Worm (Caenorhabditis elegans) whole organism, L4 larva: Measurements from ENCODE around the gene srg-21.

ENCODE experiments used
- F44E2.7 ChIP-seq: fragments of 200-800 bp; sonication (Bioruptor generic); IDR thresholded peaks from 2 replicates; pipeline ENCODE4 v2.1.2; 2022; ENCODE audit warnings: missing genetic modification characterization, missing compliant biosample characterization
- Y48G9A.11 ChIP-seq: fragments of 200-800 bp; sonication (Bioruptor generic); IDR thresholded peaks from 2 replicates; pipeline ENCODE4 v1.3.6; 2022; ENCODE audit warnings: missing genetic modification reagents, missing genetic modification characterization, missing compliant biosample characterization
- aha-1 ChIP-seq: fragments of 150-350 bp; peaks from one replicate; lab custom pipeline; 2014; ENCODE audit warnings: missing biosample characterization, missing genetic modification characterization
- arid-1 ChIP-seq: fragments of 200-800 bp; sonication (Bioruptor generic); conservative IDR thresholded peaks from 2 replicates; pipeline ENCODE4 v1.3.6; 2022; ENCODE audit warnings: missing genetic modification reagents, missing genetic modification characterization, missing compliant biosample characterization
- ceh-28 ChIP-seq: fragments of 150-350 bp; optimal IDR thresholded peaks from 2 replicates; lab custom pipeline; 2014; ENCODE audit warnings: missing biosample characterization, missing genetic modification reagents, missing genetic modification characterization
- ceh-82 ChIP-seq: sonication (generic microtip); optimal IDR thresholded peaks from 2 replicates; lab custom pipeline; 2017; ENCODE audit warnings: missing biosample characterization, missing genetic modification characterization
- cey-2 ChIP-seq: sonication (generic microtip); optimal IDR thresholded peaks from 3 replicates; lab custom pipeline; 2017; ENCODE audit warnings: missing genetic modification characterization, mild to moderate bottlenecking, missing compliant biosample characterization, antibody characterized with exemption, borderline replicate concordance; ENCODE audit not compliant: insufficient read depth
- dmd-8 ChIP-seq: fragments of 200-800 bp; sonication (Bioruptor generic); IDR thresholded peaks from 2 replicates; pipeline ENCODE4 v1.3.6; 2022; ENCODE audit warnings: missing genetic modification characterization, missing compliant biosample characterization
- gei-8 ChIP-seq: fragments of 200-800 bp; sonication (Bioruptor generic); optimal IDR thresholded peaks from 2 replicates; lab custom pipeline; 2018; ENCODE audit warnings: mild to moderate bottlenecking, missing genetic modification characterization, missing compliant biosample characterization
- hif-1 ChIP-seq, 2 experiments: sonication (generic microtip); optimal IDR thresholded peaks; 2 replicates each; lab custom pipeline; 2016 to 2017; ENCODE audit warnings: missing compliant biosample characterization in 2 of 2, missing genetic modification characterization in 2 of 2, missing genetic modification reagents in 2 of 2, missing genotype in 2 of 2, mild to moderate bottlenecking in 1 of 2
- hlh-11 ChIP-seq: fragments of 200-800 bp; sonication (Bioruptor generic); optimal IDR thresholded peaks from 2 replicates; lab custom pipeline; 2018; ENCODE audit warnings: mild to moderate bottlenecking, missing genetic modification characterization, missing compliant biosample characterization
- lin-1 ChIP-seq: fragments of 200-800 bp; sonication (Bioruptor generic); IDR thresholded peaks from 2 replicates; pipeline ENCODE4 v1.3.6; 2022; ENCODE audit warnings: missing genetic modification reagents, missing genetic modification characterization, missing compliant biosample characterization
- lir-3 ChIP-seq: sonication (generic microtip); optimal IDR thresholded peaks from 2 replicates; lab custom pipeline; 2016; ENCODE audit warnings: mild to moderate bottlenecking, missing genetic modification characterization, missing compliant biosample characterization
- mes-2 ChIP-seq: sonication (generic microtip); optimal IDR thresholded peaks from 2 replicates; lab custom pipeline; 2016; ENCODE audit warnings: missing genotype, mild to moderate bottlenecking, missing genetic modification characterization, missing compliant biosample characterization; ENCODE audit not compliant: poor library complexity, severe bottlenecking
- mxl-2 ChIP-seq: fragments of 200-800 bp; sonication (Bioruptor generic); conservative IDR thresholded peaks from 2 replicates; pipeline ENCODE4 v1.3.6; 2022; ENCODE audit warnings: missing genetic modification reagents, missing genetic modification characterization, missing compliant biosample characterization
- mxl-3 ChIP-seq: fragments of 200-800 bp; sonication (Bioruptor generic); optimal IDR thresholded peaks from 2 replicates; lab custom pipeline; 2018; ENCODE audit warnings: mild to moderate bottlenecking, missing genetic modification characterization, missing compliant biosample characterization
- nhr-25 ChIP-seq: sonication (generic microtip); optimal IDR thresholded peaks from 2 replicates; lab custom pipeline; 2017; ENCODE audit warnings: missing genetic modification characterization, mild to moderate bottlenecking, missing compliant biosample characterization, antibody characterized with exemption, moderate library complexity, borderline replicate concordance; ENCODE audit not compliant: insufficient read depth
- php-3 ChIP-seq: fragments of 200-800 bp; sonication (Bioruptor generic); IDR thresholded peaks from 2 replicates; pipeline ENCODE4 v1.3.6; 2022; ENCODE audit warnings: missing genetic modification reagents, missing genetic modification characterization, missing compliant biosample characterization
- sdz-12 ChIP-seq: fragments of 200-800 bp; sonication (Bioruptor generic); optimal IDR thresholded peaks from 2 replicates; lab custom pipeline; 2018; ENCODE audit warnings: mild to moderate bottlenecking, missing genetic modification characterization, missing compliant biosample characterization
- skn-1 ChIP-seq: fragments of 150-350 bp; optimal IDR thresholded peaks from 2 replicates; lab custom pipeline; 2014; ENCODE audit warnings: missing biosample characterization, missing genetic modification characterization
- unc-39 ChIP-seq: sonication (generic microtip); optimal IDR thresholded peaks from 2 replicates; lab custom pipeline; 2017; ENCODE audit warnings: missing biosample characterization, missing genetic modification characterization
- unc-62 ChIP-seq, 3 experiments: fragments of 150-350 bp in 1 of 3; sonication (generic microtip); optimal IDR thresholded peaks in 2 of 3; peaks in 1 of 3; 1 replicate in 1 of 3; 2 replicates in 2 of 3; lab custom pipeline; 2014 to 2017; ENCODE audit warnings: missing biosample characterization in 3 of 3, missing genetic modification characterization in 3 of 3, missing genetic modification reagents in 3 of 3, missing genotype in 1 of 3
- vab-7 ChIP-seq: fragments of 200-800 bp; sonication (Bioruptor generic); IDR thresholded peaks from 2 replicates; pipeline ENCODE4 v1.3.6; 2022; ENCODE audit warnings: missing genetic modification reagents, missing genetic modification characterization, missing compliant biosample characterization
- ztf-11 ChIP-seq: fragments of 150-350 bp; optimal IDR thresholded peaks from 2 replicates; lab custom pipeline; 2014; ENCODE audit warnings: missing biosample characterization, missing genetic modification characterization

srg-21 gene

ce11 chrII:3076915-3077314 is 14.3 kb downstream of the srg-21 start, which contains the start of gene Y25C1A.8 (continued):
- TF ChIP-seq lir-3 (tag; lab: Kevin White, UChicago) (no peak), arid-1 (GFP tag; lab: Robert Waterston, UW) (peak; percentile 83), vab-7 (GFP tag; lab: Robert Waterston, UW) (peak; percentile 62)

DNA sequence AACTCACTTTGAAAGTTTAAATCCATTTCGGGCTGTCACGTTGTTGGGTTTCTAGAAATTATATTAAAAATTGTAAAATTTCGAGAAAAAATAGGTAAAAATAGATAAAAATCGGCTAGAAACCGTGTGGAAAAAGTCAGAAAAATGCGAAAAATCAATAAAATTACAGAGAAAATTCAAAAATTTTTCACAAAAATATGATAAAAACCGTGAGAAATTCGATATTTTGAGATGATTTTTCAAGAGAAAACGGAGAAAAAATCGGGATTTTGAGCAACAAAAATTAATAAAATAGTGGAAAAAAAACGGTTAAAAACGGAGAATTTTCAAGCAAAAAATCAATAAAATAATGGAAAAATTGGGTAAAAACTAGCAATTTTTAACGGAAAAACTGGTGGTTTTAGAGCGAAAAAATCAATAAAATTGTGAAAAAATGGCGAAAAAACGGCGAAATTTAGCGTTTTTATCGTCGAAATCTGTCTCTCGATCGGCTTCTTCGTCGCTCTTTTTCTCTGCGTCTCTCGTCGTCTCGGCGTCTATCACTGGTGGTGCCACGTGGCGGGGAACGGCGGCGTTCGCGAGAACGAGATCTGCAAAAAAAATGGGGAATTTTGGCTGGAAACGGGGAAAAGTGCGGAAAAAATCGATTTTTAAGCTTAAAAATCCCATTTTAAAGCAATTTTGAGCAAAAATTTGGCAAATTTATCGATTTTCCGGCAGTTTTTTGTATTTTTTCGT is 20.0 kb downstream of the srg-21 start, which contains the start of gene Y25C1A.7:
Gene Y25C1A.7, minus strand, starts transcription at position 51 of the 738 bp plus-strand sequence.
- TF ChIP-seq dmd-8 (GFP tag; lab: Robert Waterston, UW), result no peak
- peak; percentile 35 for TF ChIP-seq mes-2 (tag; lab: Kevin White, UChicago)

DNA sequence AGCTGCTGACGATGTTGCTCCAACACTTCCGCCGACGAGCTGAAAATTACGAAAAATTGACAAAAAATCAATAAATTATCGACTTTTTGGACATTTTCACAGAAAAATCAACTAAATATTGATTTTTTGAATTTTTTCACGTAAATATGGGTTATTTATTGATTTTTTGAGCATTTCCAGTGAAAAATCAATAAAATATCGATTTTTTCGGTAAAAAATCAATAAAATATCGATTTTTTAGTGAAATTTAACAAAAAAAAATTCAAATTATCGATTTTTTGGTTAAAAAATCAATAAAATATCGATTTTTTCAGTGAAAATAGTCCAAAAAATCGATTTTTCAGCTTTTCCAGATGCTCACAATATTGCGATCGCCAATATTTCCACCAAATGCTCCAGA is 21.0 kb downstream of the srg-21 start:
- TF ChIP-seq php-3 (GFP tag; lab: Robert Waterston, UW) (no peak), ceh-28 (tag; lab: Kevin White, UChicago) (peak; percentile 95)

DNA sequence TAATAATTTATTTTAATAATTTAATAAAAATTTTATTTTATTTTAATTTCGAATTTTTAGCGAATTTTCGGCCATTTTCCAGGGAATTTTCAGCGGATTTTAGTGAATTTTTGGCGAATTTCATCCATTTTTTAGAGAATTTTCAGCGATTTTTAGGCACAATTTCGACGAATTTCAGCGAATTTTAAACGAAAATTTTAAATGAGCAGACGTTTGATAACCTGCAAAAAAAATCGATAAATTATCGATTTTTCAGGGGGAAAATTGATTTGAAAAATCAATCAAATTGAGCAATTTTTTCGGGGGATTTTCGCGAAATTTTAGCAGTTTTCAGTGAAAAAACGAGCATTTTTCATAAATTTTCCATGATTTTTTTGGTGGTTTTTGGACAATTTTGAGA is 22.5 kb downstream of the srg-21 start:
- TF ChIP-seq gei-8 (GFP tag; lab: Kevin White, UChicago) (no peak), unc-39 (tag; lab: Kevin White, UChicago) (no peak), ceh-28 (tag; lab: Kevin White, UChicago) (peak; percentile 55), F44E2.7 (GFP tag; lab: Robert Waterston, UW) (no peak), cey-2 (tag; lab: Kevin White, UChicago) (no peak), mxl-3 (GFP tag; lab: Kevin White, UChicago) (no peak), aha-1 (peak; percentile 61), Y48G9A.11 (GFP tag; lab: Robert Waterston, UW) (no peak)
- TF ChIP-seq, all 104 proteins: peak for 2

ce11 chrII:3067896-3068295 is 23.3 kb downstream of the srg-21 start:
- no peak for TF ChIP-seq lin-1 (GFP tag; lab: Robert Waterston, UW)
- no peak for TF ChIP-seq sdz-12 (GFP tag; lab: Kevin White, UChicago)
- peak; percentile 86 for TF ChIP-seq aha-1
- no peak for TF ChIP-seq hif-1 (tag; optimal IDR thresholded peaks at IDR 0.05; lab: Kevin White, UChicago)
- no peak for TF ChIP-seq ztf-11 (tag; lab: Kevin White, UChicago)
- no peak for TF ChIP-seq hlh-11 (tag; lab: Kevin White, UChicago)

ce11 chrII:3067447-3067846 is 23.7 kb downstream of the srg-21 start:
- TF ChIP-seq ceh-28 (tag; lab: Kevin White, UChicago) (peak; percentile 96), mxl-2 (GFP tag; lab: Robert Waterston, UW) (no peak)

DNA sequence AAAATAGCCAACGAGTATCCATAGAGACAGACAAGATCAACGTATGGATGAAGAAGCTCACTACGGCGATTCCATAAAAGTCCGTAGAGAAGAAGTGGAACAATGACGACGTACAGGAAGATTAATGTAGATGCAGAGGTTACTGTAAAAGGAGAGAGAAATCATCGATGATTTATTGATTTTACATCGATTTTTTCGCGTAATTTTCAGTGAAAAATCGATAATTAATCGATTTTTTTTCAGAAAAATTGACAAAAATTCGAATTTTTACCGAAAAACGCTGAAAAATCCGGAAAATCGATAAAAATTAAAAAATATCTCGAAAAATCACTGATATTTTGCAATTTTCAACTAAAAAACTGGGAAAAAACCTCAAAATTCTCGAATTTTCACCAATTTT is 24.8 kb downstream of the srg-21 start:
- TF ChIP-seq nhr-25 (tag; lab: Kevin White, UChicago) (no peak), ceh-28 (tag; lab: Kevin White, UChicago) (peak; percentile 81), cey-2 (tag; lab: Kevin White, UChicago) (no peak), unc-62 (GFP tag; optimal IDR thresholded peaks at IDR 0.05 in 1 of 2; lab: Kevin White, UChicago) (no peak), unc-62 (tag; optimal IDR thresholded peaks at IDR 0.05; lab: Kevin White, UChicago) (no peak), skn-1 (tag; lab: Kevin White, UChicago) (no peak), ceh-82 (no peak)
